Worm (Caenorhabditis elegans) whole organism, L2 larva: ENCODE measurements around the gene W09D6.5.

Experiments used
- C34F6.9 ChIP-seq: fragments of 150-350 bp; optimal IDR thresholded peaks from 2 replicates; lab custom pipeline; 2014; ENCODE audit warnings: missing biosample characterization, missing genetic modification characterization
- F13H6.1 ChIP-seq: sonication (generic microtip); optimal IDR thresholded peaks from 2 replicates; lab custom pipeline; 2016; ENCODE audit warnings: missing genetic modification characterization, missing compliant biosample characterization
- Y55F3AM.14 ChIP-seq: fragments of 200-800 bp; sonication (Bioruptor generic); optimal IDR thresholded peaks from 2 replicates; lab custom pipeline; 2018; ENCODE audit warnings: mild to moderate bottlenecking, missing genetic modification characterization, missing compliant biosample characterization
- ZK546.5 ChIP-seq: sonication (generic microtip); optimal IDR thresholded peaks from 2 replicates; lab custom pipeline; 2017; ENCODE audit warnings: missing biosample characterization, missing genetic modification characterization
- alr-1 ChIP-seq: fragments of 150-350 bp; optimal IDR thresholded peaks from 2 replicates; lab custom pipeline; 2014; ENCODE audit warnings: missing biosample characterization, missing genetic modification characterization
- ama-1 ChIP-seq: fragments of 150-350 bp; optimal IDR thresholded peaks from 2 replicates; lab custom pipeline; 2018; ENCODE audit warnings: inconsistent platforms
- blmp-1 ChIP-seq: sonication (generic microtip); optimal IDR thresholded peaks from 2 replicates; lab custom pipeline; 2017; ENCODE audit warnings: missing genetic modification characterization, mild to moderate bottlenecking, missing compliant biosample characterization, antibody characterized with exemption, moderate library complexity; ENCODE audit not compliant: insufficient read depth
- ceh-16 ChIP-seq: fragments of 150-350 bp; optimal IDR thresholded peaks from 2 replicates; lab custom pipeline; 2014; ENCODE audit warnings: missing biosample characterization, missing genetic modification characterization
- crh-2 ChIP-seq: sonication (generic microtip); optimal IDR thresholded peaks from 2 replicates; lab custom pipeline; 2017; ENCODE audit warnings: missing biosample characterization, missing genetic modification characterization
- dmd-4 ChIP-seq: sonication (generic microtip); optimal IDR thresholded peaks from 2 replicates; lab custom pipeline; 2017; ENCODE audit warnings: missing biosample characterization, missing genetic modification characterization
- egl-27 ChIP-seq: sonication (generic microtip); optimal IDR thresholded peaks from 3 replicates; lab custom pipeline; 2017; ENCODE audit warnings: missing biosample characterization, missing genetic modification reagents, missing genetic modification characterization
- elt-1 ChIP-seq: fragments of 150-350 bp; optimal IDR thresholded peaks from 2 replicates; lab custom pipeline; 2014; ENCODE audit warnings: missing biosample characterization, missing genetic modification characterization
- elt-3 ChIP-seq: sonication (generic microtip); optimal IDR thresholded peaks from 2 replicates; lab custom pipeline; 2017; ENCODE audit warnings: missing biosample characterization, missing genetic modification characterization
- fos-1 ChIP-seq: fragments of 150-350 bp; optimal IDR thresholded peaks from 2 replicates; lab custom pipeline; 2014; ENCODE audit warnings: missing biosample characterization, missing genetic modification characterization
- gmeb-1 ChIP-seq: fragments of 150-350 bp; optimal IDR thresholded peaks from 2 replicates; lab custom pipeline; 2014; ENCODE audit warnings: missing biosample characterization, missing genetic modification characterization
- lin-11 ChIP-seq: fragments of 150-350 bp; sonication (generic microtip); optimal IDR thresholded peaks from 2 replicates; lab custom pipeline; 2014; ENCODE audit warnings: missing biosample characterization, missing genetic modification characterization, inconsistent platforms, mixed read lengths
- lin-13 ChIP-seq: fragments of 150-350 bp; optimal IDR thresholded peaks from 2 replicates; lab custom pipeline; 2014; ENCODE audit warnings: missing biosample characterization, missing genetic modification reagents, missing genetic modification characterization
- lsy-2 ChIP-seq, 2 experiments: fragments of 150-350 bp in 1 of 2; sonication (generic microtip) in 1 of 2; optimal IDR thresholded peaks; 2 replicates each; lab custom pipeline; 2014 to 2017; ENCODE audit warnings: missing biosample characterization in 2 of 2, missing genetic modification characterization in 2 of 2
- mbf-1 ChIP-seq: sonication (generic microtip); optimal IDR thresholded peaks from 2 replicates; lab custom pipeline; 2017; ENCODE audit warnings: missing biosample characterization, missing genetic modification characterization
- mdl-1 ChIP-seq, 2 experiments: fragments of 150-350 bp in 1 of 2; sonication (generic microtip) in 1 of 2; optimal IDR thresholded peaks; 2 replicates each; lab custom pipeline; 2017; ENCODE audit warnings: missing biosample characterization in 2 of 2, missing genetic modification characterization in 2 of 2
- nhr-11 ChIP-seq: fragments of 150-350 bp; optimal IDR thresholded peaks from 2 replicates; lab custom pipeline; 2014; ENCODE audit warnings: missing biosample characterization, missing genetic modification characterization
- nhr-12 ChIP-seq: fragments of 150-350 bp; optimal IDR thresholded peaks from 2 replicates; lab custom pipeline; 2014; ENCODE audit warnings: missing biosample characterization, missing genetic modification characterization
- nhr-129 ChIP-seq: fragments of 150-350 bp; optimal IDR thresholded peaks from 2 replicates; lab custom pipeline; 2014; ENCODE audit warnings: missing biosample characterization, missing genetic modification characterization
- nhr-21 ChIP-seq: fragments of 150-350 bp; optimal IDR thresholded peaks from 2 replicates; lab custom pipeline; 2014; ENCODE audit warnings: missing biosample characterization, missing genetic modification characterization
- nhr-23 ChIP-seq: fragments of 150-350 bp; optimal IDR thresholded peaks from 2 replicates; lab custom pipeline; 2014; ENCODE audit warnings: missing biosample characterization, missing genetic modification reagents, missing genetic modification characterization
- nhr-237 ChIP-seq: fragments of 150-350 bp; optimal IDR thresholded peaks from 2 replicates; lab custom pipeline; 2014; ENCODE audit warnings: missing biosample characterization, missing genetic modification characterization
- nhr-25 ChIP-seq: fragments of 150-350 bp; sonication (generic microtip); optimal IDR thresholded peaks from 3 replicates; lab custom pipeline; 2014; ENCODE audit warnings: missing biosample characterization, missing genetic modification characterization
- nhr-77 ChIP-seq: fragments of 150-350 bp; optimal IDR thresholded peaks from 2 replicates; lab custom pipeline; 2014; ENCODE audit warnings: missing biosample characterization, missing genetic modification characterization
- sem-4 ChIP-seq: fragments of 150-350 bp; optimal IDR thresholded peaks from 2 replicates; lab custom pipeline; 2014; ENCODE audit warnings: missing biosample characterization, missing genetic modification reagents, missing genetic modification characterization
- skn-1 ChIP-seq: sonication (generic microtip); optimal IDR thresholded peaks from 2 replicates; lab custom pipeline; 2017; ENCODE audit warnings: missing biosample characterization, missing genetic modification characterization
- sma-3 ChIP-seq: sonication (generic microtip); optimal IDR thresholded peaks from 2 replicates; lab custom pipeline; 2016; ENCODE audit warnings: missing genetic modification reagents, missing genetic modification characterization, missing compliant biosample characterization
- sma-9 ChIP-seq, 2 experiments: fragments of 150-350 bp in 1 of 2; sonication (generic microtip) in 1 of 2; optimal IDR thresholded peaks; 2 replicates each; lab custom pipeline; 2014 to 2016; ENCODE audit warnings: missing genetic modification characterization in 2 of 2, mild to moderate bottlenecking in 1 of 2, missing biosample characterization in 1 of 2, missing compliant biosample characterization in 1 of 2, missing genetic modification reagents in 1 of 2, moderate library complexity in 1 of 2
- snpc-4 ChIP-seq: fragments of 150-350 bp; optimal IDR thresholded peaks from 2 replicates; lab custom pipeline; 2014; ENCODE audit warnings: missing biosample characterization, missing genetic modification characterization
- unc-39 ChIP-seq: fragments of 150-350 bp; optimal IDR thresholded peaks from 2 replicates; lab custom pipeline; 2014; ENCODE audit warnings: missing biosample characterization, missing genetic modification characterization
- unc-55 ChIP-seq: fragments of 150-350 bp; sonication (generic microtip); optimal IDR thresholded peaks from 3 replicates; lab custom pipeline; 2014; ENCODE audit warnings: missing biosample characterization, missing genetic modification reagents, missing genetic modification characterization
- unc-62 ChIP-seq: fragments of 150-350 bp; optimal IDR thresholded peaks from 2 replicates; lab custom pipeline; 2014; ENCODE audit warnings: missing biosample characterization, missing genetic modification reagents, missing genetic modification characterization
- zag-1 ChIP-seq: fragments of 150-350 bp; optimal IDR thresholded peaks from 2 replicates; lab custom pipeline; 2014; ENCODE audit warnings: missing biosample characterization, missing genetic modification characterization
- ztf-1 ChIP-seq: fragments of 200-800 bp; sonication (Bioruptor generic); conservative IDR thresholded peaks from 2 replicates; pipeline ENCODE4 v1.3.6; 2022; ENCODE audit warnings: missing genetic modification characterization, missing compliant biosample characterization
- ztf-11 ChIP-seq: sonication (generic microtip); optimal IDR thresholded peaks from 2 replicates; lab custom pipeline; 2017; ENCODE audit warnings: missing biosample characterization, missing genetic modification characterization
- ztf-4 ChIP-seq: fragments of 150-350 bp; optimal IDR thresholded peaks from 2 replicates; lab custom pipeline; 2014; ENCODE audit warnings: missing biosample characterization, missing genetic modification characterization

Gene W09D6.5

DNA sequence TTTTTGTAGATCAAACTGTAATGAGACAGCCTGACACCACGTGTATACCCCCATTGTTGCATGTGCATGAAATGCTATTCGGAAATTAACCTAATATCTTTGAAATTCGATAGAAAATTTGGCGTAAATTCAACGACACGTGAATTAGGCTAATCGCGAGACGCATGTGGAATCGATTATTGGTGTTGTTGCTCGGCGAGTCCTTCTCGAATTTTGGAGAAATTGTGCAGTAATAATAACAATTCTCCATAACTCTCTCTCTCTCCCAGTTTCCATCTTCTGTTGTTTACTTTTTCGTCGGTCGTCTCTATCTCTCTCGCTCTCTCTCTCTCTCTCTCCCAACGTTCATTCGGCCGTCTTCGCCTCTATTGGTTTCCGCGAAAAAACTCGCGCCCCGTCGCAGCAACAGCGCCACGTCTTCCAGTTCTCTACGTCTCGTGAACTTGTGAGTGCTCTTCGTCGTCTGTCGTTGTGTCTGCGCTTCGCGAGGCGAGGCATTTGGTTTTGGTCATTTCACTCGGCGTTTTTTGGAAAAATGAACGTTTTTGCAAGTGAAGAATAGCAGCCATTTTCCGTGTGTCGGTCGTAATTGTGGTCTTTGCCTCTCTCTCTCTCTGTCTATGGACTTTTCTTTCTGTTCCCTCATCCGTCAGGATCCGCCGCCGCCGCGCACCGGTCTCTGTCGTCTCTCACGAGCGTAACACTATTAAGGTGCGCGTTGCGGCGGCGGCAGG, 33.6 kb upstream of the W09D6.5 start (continued):
- TF ChIP-seq sma-9 (GFP tag; optimal IDR thresholded peaks at IDR 0.05; lab: Kevin White, UChicago), result peak; percentile 9
- TF ChIP-seq sma-9 (tag; optimal IDR thresholded peaks at IDR 0.05; lab: Kevin White, UChicago), result no peak
- peak; percentile 49 for TF ChIP-seq sem-4 (tag; lab: Kevin White, UChicago)
- TF ChIP-seq snpc-4 (tag; lab: Kevin White, UChicago), result peak; percentile 41
- peak; percentile 7 to 43 for TF ChIP-seq mdl-1 (tag; optimal IDR thresholded peaks at IDR 0.05; lab: Kevin White, UChicago)
- no peak for TF ChIP-seq elt-1 (tag; lab: Kevin White, UChicago)
- TF ChIP-seq mbf-1, result no peak
- TF ChIP-seq, all 48 proteins: peak for 20

DNA sequence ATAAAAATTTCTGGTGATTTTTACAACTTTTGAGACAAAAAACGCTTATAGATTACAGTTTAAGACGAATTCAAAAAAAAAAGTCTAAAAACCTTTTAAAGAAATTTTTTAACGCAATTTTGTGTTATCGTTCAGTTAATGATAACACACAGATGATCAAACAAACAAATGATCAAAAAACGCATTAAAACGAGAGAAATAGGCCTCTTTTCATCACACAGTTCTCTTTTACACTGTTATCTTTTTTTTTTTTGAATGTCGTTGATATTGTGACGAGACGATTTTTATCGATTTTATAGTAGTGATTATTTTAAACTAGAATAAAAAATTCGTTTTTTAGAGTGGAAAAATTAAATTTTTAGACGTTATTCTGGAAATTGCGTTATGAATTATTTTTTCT, 28.5 kb upstream of the W09D6.5 start:
- TF ChIP-seq nhr-21 (tag; lab: Kevin White, UChicago) (no peak), nhr-11 (no peak), ama-1 (no peak), nhr-25 (peak; percentile 3), elt-3 (tag; lab: Kevin White, UChicago) (no peak), sem-4 (tag; lab: Kevin White, UChicago) (no peak), ceh-16 (no peak), nhr-237 (tag; lab: Kevin White, UChicago) (no peak), ztf-4 (tag; lab: Kevin White, UChicago) (no peak), alr-1 (tag; lab: Kevin White, UChicago) (no peak), nhr-77 (tag; lab: Kevin White, UChicago) (no peak), gmeb-1 (tag; lab: Kevin White, UChicago) (no peak), ztf-1 (GFP tag; lab: Robert Waterston, UW) (no peak), Y55F3AM.14 (no peak), elt-1 (tag; lab: Kevin White, UChicago) (no peak), skn-1 (no peak), lin-13 (no peak), nhr-129 (tag; lab: Kevin White, UChicago) (no peak), unc-62 (no peak), ZK546.5 (tag; lab: Kevin White, UChicago) (no peak), nhr-23 (tag; lab: Kevin White, UChicago) (no peak), nhr-12 (tag; lab: Kevin White, UChicago) (no peak), blmp-1 (peak; percentile 10), unc-55 (GFP tag; lab: Kevin White, UChicago) (no peak), sma-9 (GFP tag; optimal IDR thresholded peaks at IDR 0.05; lab: Kevin White, UChicago) (peak; percentile 46), sma-9 (tag; optimal IDR thresholded peaks at IDR 0.05; lab: Kevin White, UChicago) (no peak), fos-1 (peak; percentile 86), egl-27 (tag; lab: Kevin White, UChicago) (no peak), crh-2 (tag; lab: Kevin White, UChicago) (peak; percentile 51), dmd-4 (no peak), zag-1 (tag; lab: Kevin White, UChicago) (no peak), unc-39 (tag; lab: Kevin White, UChicago) (no peak), ztf-11 (tag; lab: Kevin White, UChicago) (no peak)

DNA sequence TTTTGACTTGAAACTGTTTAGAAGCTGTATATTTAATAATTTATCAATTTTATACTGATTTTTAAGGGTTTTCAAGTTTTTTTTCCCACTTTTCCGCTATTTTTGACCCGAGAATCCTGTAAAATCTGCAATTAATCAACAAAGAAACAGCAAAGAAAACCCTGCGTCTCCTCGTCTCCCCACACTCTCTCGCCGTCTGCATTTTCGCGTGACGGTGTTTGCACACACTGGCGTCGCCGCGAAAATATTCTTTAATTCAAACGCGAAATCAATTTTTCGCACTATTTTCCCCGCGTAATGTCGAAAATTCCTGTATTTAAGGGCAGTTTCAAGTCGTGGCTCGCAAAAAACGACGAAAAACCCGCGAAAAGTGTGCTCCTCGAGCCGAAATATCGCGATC, 25.0 kb upstream of the W09D6.5 start, which contains the start of gene rsa-2:
rsa-2 (plus strand) TSS at position 221 of the 400 bp plus-strand sequence.
- TF ChIP-seq nhr-11 (no peak), crh-2 (tag; lab: Kevin White, UChicago) (peak; percentile 20), sma-9 (GFP tag; optimal IDR thresholded peaks at IDR 0.05; lab: Kevin White, UChicago) (peak; percentile 64), sma-9 (tag; optimal IDR thresholded peaks at IDR 0.05; lab: Kevin White, UChicago) (no peak), nhr-25 (no peak), F13H6.1 (peak; percentile 44), lin-11 (tag; lab: Kevin White, UChicago) (peak; percentile 26), sem-4 (tag; lab: Kevin White, UChicago) (no peak), elt-1 (tag; lab: Kevin White, UChicago) (no peak), lsy-2 (tag; optimal IDR thresholded peaks at IDR 0.05; lab: Kevin White, UChicago) (peak; percentile 42 to 65), sma-3 (GFP tag; lab: Kevin White, UChicago) (peak; percentile 23), Y55F3AM.14 (peak; percentile 26), unc-55 (GFP tag; lab: Kevin White, UChicago) (peak; percentile 67), ZK546.5 (tag; lab: Kevin White, UChicago) (no peak), gmeb-1 (tag; lab: Kevin White, UChicago) (peak; percentile 92), nhr-129 (tag; lab: Kevin White, UChicago) (peak; percentile 24), C34F6.9 (tag; lab: Kevin White, UChicago) (peak; percentile 54), lin-13 (peak; percentile 18)
